Worm (Caenorhabditis elegans) whole organism, late embryonic: ENCODE data around the gene fln-1.

Source experiments
- K02D7.2 ChIP-seq: sonication (generic microtip); optimal IDR thresholded peaks from 2 replicates; lab custom pipeline; 2017; ENCODE audit warnings: mild to moderate bottlenecking, missing genetic modification characterization, missing compliant biosample characterization
- K09A11.1 ChIP-seq: sonication (generic microtip); optimal IDR thresholded peaks from 2 replicates; lab custom pipeline; 2017; ENCODE audit warnings: antibody characterized with exemption, mild to moderate bottlenecking, missing genetic modification characterization, missing compliant biosample characterization; ENCODE audit not compliant: insufficient read depth
- T23F11.4 ChIP-seq: fragments of 200-800 bp; sonication (Bioruptor generic); optimal IDR thresholded peaks from 2 replicates; lab custom pipeline; 2018; ENCODE audit warnings: mild to moderate bottlenecking, missing genetic modification characterization, missing compliant biosample characterization
- Y22D7AL.16 ChIP-seq: sonication (generic microtip); optimal IDR thresholded peaks from 2 replicates; lab custom pipeline; 2016; ENCODE audit warnings: missing genetic modification characterization, missing compliant biosample characterization
- ahr-1 ChIP-seq: sonication (generic microtip); optimal IDR thresholded peaks from 2 replicates; lab custom pipeline; 2016; ENCODE audit warnings: missing genetic modification characterization, missing compliant biosample characterization
- ama-1 ChIP-seq: fragments of 150-350 bp; optimal IDR thresholded peaks from 2 replicates; lab custom pipeline; 2014
- ceh-18 ChIP-seq: sonication (generic microtip); optimal IDR thresholded peaks from 2 replicates; lab custom pipeline; 2016; ENCODE audit warnings: missing genetic modification characterization, missing compliant biosample characterization
- ceh-31 ChIP-seq: sonication (generic microtip); optimal IDR thresholded peaks from 2 replicates; lab custom pipeline; 2016; ENCODE audit warnings: missing genetic modification characterization, missing compliant biosample characterization
- ceh-45 ChIP-seq: fragments of 200-800 bp; sonication (Bioruptor generic); IDR thresholded peaks from 2 replicates; pipeline ENCODE4 v1.3.6; 2022; ENCODE audit warnings: missing genetic modification reagents, missing genetic modification characterization, missing compliant biosample characterization
- ceh-6 ChIP-seq: fragments of 200-800 bp; sonication (Bioruptor generic); optimal IDR thresholded peaks from 2 replicates; lab custom pipeline; 2018; ENCODE audit warnings: mild to moderate bottlenecking, missing genetic modification characterization, missing compliant biosample characterization
- dmd-4 ChIP-seq: sonication (generic microtip); optimal IDR thresholded peaks from 2 replicates; lab custom pipeline; 2016; ENCODE audit warnings: borderline replicate concordance, missing genetic modification characterization, missing compliant biosample characterization
- elt-4 ChIP-seq: sonication (generic microtip); optimal IDR thresholded peaks from 2 replicates; lab custom pipeline; 2016; ENCODE audit warnings: missing genetic modification characterization, missing compliant biosample characterization
- fkh-6 ChIP-seq: sonication (generic microtip); optimal IDR thresholded peaks from 2 replicates; lab custom pipeline; 2016; ENCODE audit warnings: missing genetic modification characterization, missing compliant biosample characterization
- gmeb-2 ChIP-seq: sonication (generic microtip); optimal IDR thresholded peaks from 2 replicates; lab custom pipeline; 2016; ENCODE audit warnings: missing genetic modification characterization, inconsistent platforms, missing compliant biosample characterization
- hlh-13 ChIP-seq: fragments of 200-800 bp; sonication (Bioruptor generic); optimal IDR thresholded peaks from 2 replicates; lab custom pipeline; 2018; ENCODE audit warnings: mild to moderate bottlenecking, missing genetic modification characterization, missing compliant biosample characterization
- hlh-15 ChIP-seq: sonication (generic microtip); optimal IDR thresholded peaks from 2 replicates; lab custom pipeline; 2016; ENCODE audit warnings: missing genetic modification characterization, missing compliant biosample characterization
- hlh-30 ChIP-seq: sonication (generic microtip); optimal IDR thresholded peaks from 2 replicates; lab custom pipeline; 2017; ENCODE audit warnings: antibody characterized with exemption, missing genetic modification characterization, missing compliant biosample characterization; ENCODE audit not compliant: insufficient read depth
- hlh-8 ChIP-seq: sonication (generic microtip); optimal IDR thresholded peaks from 2 replicates; lab custom pipeline; 2016; ENCODE audit warnings: missing genotype, missing genetic modification characterization, missing compliant biosample characterization
- lim-6 ChIP-seq: sonication (generic microtip); optimal IDR thresholded peaks from 2 replicates; lab custom pipeline; 2016; ENCODE audit warnings: missing genetic modification characterization, missing compliant biosample characterization
- lin-11 ChIP-seq: fragments of 200-800 bp; sonication (Bioruptor generic); optimal IDR thresholded peaks from 2 replicates; lab custom pipeline; 2018; ENCODE audit warnings: mild to moderate bottlenecking, missing genetic modification characterization, missing compliant biosample characterization
- madf-2 ChIP-seq: sonication (generic microtip); optimal IDR thresholded peaks from 2 replicates; lab custom pipeline; 2017; ENCODE audit warnings: missing genetic modification characterization, missing compliant biosample characterization
- nhr-11 ChIP-seq: fragments of 150-350 bp; optimal IDR thresholded peaks from 2 replicates; lab custom pipeline; 2014; ENCODE audit warnings: missing biosample characterization, missing genetic modification characterization
- nhr-232 ChIP-seq: sonication (generic microtip); optimal IDR thresholded peaks from 2 replicates; lab custom pipeline; 2016; ENCODE audit warnings: missing genetic modification characterization, missing compliant biosample characterization
- odd-2 ChIP-seq: sonication (generic microtip); optimal IDR thresholded peaks from 2 replicates; lab custom pipeline; 2017; ENCODE audit warnings: antibody characterized with exemption, mild to moderate bottlenecking, missing genetic modification characterization, missing compliant biosample characterization
- pag-3 ChIP-seq: sonication (generic microtip); optimal IDR thresholded peaks from 2 replicates; lab custom pipeline; 2016; ENCODE audit warnings: missing compliant biosample characterization, missing genetic modification characterization, borderline replicate concordance
- pax-1 ChIP-seq: fragments of 150-350 bp; optimal IDR thresholded peaks from 2 replicates; lab custom pipeline; 2014; ENCODE audit warnings: missing biosample characterization, missing genetic modification characterization
- pha-4 ChIP-seq: fragments of 150-350 bp; optimal IDR thresholded peaks from 2 replicates; lab custom pipeline; 2018; ENCODE audit warnings: missing biosample characterization, missing genetic modification reagents, missing genetic modification characterization
- pqm-1 ChIP-seq: sonication (generic microtip); optimal IDR thresholded peaks from 2 replicates; lab custom pipeline; 2016; ENCODE audit warnings: missing genetic modification characterization, missing compliant biosample characterization
- ref-2 ChIP-seq: sonication (generic microtip); optimal IDR thresholded peaks from 2 replicates; lab custom pipeline; 2016; ENCODE audit warnings: missing genetic modification characterization, missing compliant biosample characterization
- rnt-1 ChIP-seq: sonication (generic microtip); optimal IDR thresholded peaks from 2 replicates; lab custom pipeline; 2016; ENCODE audit warnings: missing genetic modification characterization, missing compliant biosample characterization
- sox-2 ChIP-seq: fragments of 200-800 bp; sonication (Bioruptor generic); IDR thresholded peaks from 2 replicates; pipeline ENCODE4 v1.3.6; 2022; ENCODE audit warnings: missing genetic modification reagents, missing genetic modification characterization, missing compliant biosample characterization
- syd-9 ChIP-seq: sonication (generic microtip); optimal IDR thresholded peaks from 2 replicates; lab custom pipeline; 2016; ENCODE audit warnings: mild to moderate bottlenecking, missing genetic modification characterization, moderate library complexity, missing compliant biosample characterization
- tbx-2 ChIP-seq: sonication (generic microtip); optimal IDR thresholded peaks from 2 replicates; lab custom pipeline; 2016; ENCODE audit warnings: missing genetic modification characterization, missing compliant biosample characterization
- tbx-7 ChIP-seq: sonication (generic microtip); optimal IDR thresholded peaks from 2 replicates; lab custom pipeline; 2016; ENCODE audit warnings: missing genotype, missing genetic modification characterization, missing compliant biosample characterization
- ttx-3 ChIP-seq: sonication (generic microtip); optimal IDR thresholded peaks from 2 replicates; lab custom pipeline; 2016; ENCODE audit warnings: missing genetic modification reagents, missing genetic modification characterization, missing compliant biosample characterization
- unc-3 ChIP-seq, 2 experiments: fragments of 200-800 bp in 1 of 2; sonication (Bioruptor generic) in 1 of 2; sonication (generic microtip) in 1 of 2; conservative IDR thresholded peaks in 1 of 2; optimal IDR thresholded peaks in 1 of 2; 2 replicates each; pipeline versions ENCODE4 v1.3.6 to Lab custom; 2016 to 2022; ENCODE audit warnings: missing compliant biosample characterization in 2 of 2, missing genetic modification characterization in 2 of 2, missing genetic modification reagents in 1 of 2
- unc-42 ChIP-seq: sonication (generic microtip); optimal IDR thresholded peaks from 2 replicates; lab custom pipeline; 2016; ENCODE audit warnings: missing genotype, missing genetic modification characterization, missing compliant biosample characterization
- unc-55 ChIP-seq: sonication (generic microtip); optimal IDR thresholded peaks from 2 replicates; lab custom pipeline; 2017; ENCODE audit warnings: missing biosample characterization, missing genetic modification reagents, missing genetic modification characterization
- zip-5 ChIP-seq: sonication (generic microtip); optimal IDR thresholded peaks from 2 replicates; lab custom pipeline; 2016; ENCODE audit warnings: missing genetic modification characterization, missing compliant biosample characterization
- ztf-16 ChIP-seq: sonication (generic microtip); optimal IDR thresholded peaks from 2 replicates; lab custom pipeline; 2017; ENCODE audit warnings: missing genetic modification characterization, missing compliant biosample characterization

Gene fln-1

ce11 chrIV:364983-365382 is 10.8 kb downstream of the fln-1 start:
- TF ChIP-seq pax-1 (tag; lab: Kevin White, UChicago) (no peak), hlh-30 (peak; percentile 28), unc-55 (peak; percentile 11), madf-2 (no peak), ztf-16 (no peak), K02D7.2 (tag; lab: Kevin White, UChicago) (no peak), ceh-18 (peak; percentile 16), lin-11 (tag; lab: Kevin White, UChicago) (no peak), rnt-1 (tag; lab: Kevin White, UChicago) (no peak), ref-2 (tag; lab: Kevin White, UChicago) (no peak), K09A11.1 (no peak), gmeb-2 (tag; lab: Kevin White, UChicago) (no peak), T23F11.4 (GFP tag; lab: Kevin White, UChicago) (no peak)

- no peak for TF ChIP-seq hlh-13 (GFP tag; lab: Kevin White, UChicago)
- no peak for TF ChIP-seq unc-42
- TF ChIP-seq pha-4, result no peak
- TF ChIP-seq zip-5 (tag; lab: Kevin White, UChicago), result no peak
- TF ChIP-seq nhr-232, result no peak
- no peak for TF ChIP-seq lin-11 (tag; lab: Kevin White, UChicago)
- no peak for TF ChIP-seq hlh-30
- TF ChIP-seq ceh-45 (GFP tag; lab: Robert Waterston, UW), result no peak
- no peak for TF ChIP-seq hlh-8 (tag; lab: Kevin White, UChicago)
- TF ChIP-seq fkh-6, result no peak
- no peak for TF ChIP-seq elt-4 (tag; lab: Kevin White, UChicago)
- no peak for TF ChIP-seq syd-9 (tag; lab: Kevin White, UChicago)
- no peak for TF ChIP-seq K09A11.1
- no peak for TF ChIP-seq hlh-15
- TF ChIP-seq, all 69 proteins: peak for 0
These were observed 32.5 kb downstream of the fln-1 start for ce11 chrIV:343279-343678.

ce11 chrIV:339508-339907 is 36.3 kb downstream of the fln-1 start, which contains the start of gene cdh-8:
Gene cdh-8 (plus strand): TSS chrIV:339808.
- peak; percentile 18 for TF ChIP-seq unc-42
- no peak for TF ChIP-seq hlh-15

ce11 chrIV:338192-338831 is 37.5 kb downstream of the fln-1 start:
- TF ChIP-seq lin-11 (tag; lab: Kevin White, UChicago) (no peak), dmd-4 (no peak), fkh-6 (no peak), nhr-232 (no peak), pag-3 (tag; lab: Kevin White, UChicago) (no peak), sox-2 (no peak), hlh-15 (no peak), odd-2 (tag; lab: Kevin White, UChicago) (no peak), Y22D7AL.16 (no peak), lim-6 (tag; lab: Kevin White, UChicago) (no peak), syd-9 (tag; lab: Kevin White, UChicago) (no peak), ama-1 (lab: Kevin White, UChicago) (no peak), pax-1 (tag; lab: Kevin White, UChicago) (no peak), madf-2 (no peak), nhr-11 (tag; lab: Kevin White, UChicago) (no peak), tbx-2 (tag; lab: Kevin White, UChicago) (no peak), ceh-6 (GFP tag; lab: Kevin White, UChicago) (no peak)

- TF ChIP-seq unc-3 (GFP tag; conservative IDR thresholded peaks at IDR 0.05; lab: Robert Waterston, UW) (no peak), unc-3 (tag; optimal IDR thresholded peaks at IDR 0.05; lab: Kevin White, UChicago) (no peak), syd-9 (tag; lab: Kevin White, UChicago) (no peak), ceh-31 (no peak), tbx-7 (tag; lab: Kevin White, UChicago) (no peak), lin-11 (tag; lab: Kevin White, UChicago) (no peak), pqm-1 (tag; lab: Kevin White, UChicago) (no peak), sox-2 (no peak), ahr-1 (no peak), ttx-3 (tag; lab: Kevin White, UChicago) (no peak)
- TF ChIP-seq, all 69 proteins: peak for 0
These were observed 38.6 kb downstream of the fln-1 start, which contains the start of gene pxmp-4 for ce11 chrIV:337128-337646. Gene pxmp-4 (minus strand): TSS chrIV:337178.
